Worm (Caenorhabditis elegans) whole organism, L4 larva: ENCODE measurements around the gene W06G6.11.

Source experiments
- F26F4.8 ChIP-seq: fragments of 200-800 bp; sonication (Bioruptor generic); conservative IDR thresholded peaks from 2 replicates; pipeline ENCODE4 v1.3.6; 2022; ENCODE audit warnings: missing genetic modification characterization, missing compliant biosample characterization
- F44E2.7 ChIP-seq: fragments of 200-800 bp; sonication (Bioruptor generic); IDR thresholded peaks from 2 replicates; pipeline ENCODE4 v2.1.2; 2022; ENCODE audit warnings: missing genetic modification characterization, missing compliant biosample characterization
- ZK546.5 ChIP-seq, 2 experiments: sonication (generic microtip); optimal IDR thresholded peaks; 2 replicates each; lab custom pipeline; 2017; ENCODE audit warnings: missing biosample characterization in 2 of 2, missing genetic modification characterization in 2 of 2
- arid-1 ChIP-seq: fragments of 200-800 bp; sonication (Bioruptor generic); conservative IDR thresholded peaks from 2 replicates; pipeline ENCODE4 v1.3.6; 2022; ENCODE audit warnings: missing genetic modification reagents, missing genetic modification characterization, missing compliant biosample characterization
- egl-27 ChIP-seq: sonication (generic microtip); optimal IDR thresholded peaks from 3 replicates; lab custom pipeline; 2017; ENCODE audit warnings: missing biosample characterization, missing genetic modification reagents, missing genetic modification characterization
- fkh-10 ChIP-seq: fragments of 150-350 bp; optimal IDR thresholded peaks from 2 replicates; lab custom pipeline; 2014; ENCODE audit warnings: missing biosample characterization, missing genetic modification reagents, missing genetic modification characterization
- nhr-11 ChIP-seq: fragments of 150-350 bp; optimal IDR thresholded peaks from 2 replicates; lab custom pipeline; 2014; ENCODE audit warnings: missing biosample characterization, missing genetic modification characterization
- nhr-6 ChIP-seq: fragments of 150-350 bp; optimal IDR thresholded peaks from 2 replicates; lab custom pipeline; 2014; ENCODE audit warnings: missing biosample characterization, missing genetic modification characterization
- skn-1 ChIP-seq: fragments of 150-350 bp; optimal IDR thresholded peaks from 2 replicates; lab custom pipeline; 2014; ENCODE audit warnings: missing biosample characterization, missing genetic modification characterization
- spr-3 ChIP-seq: fragments of 200-800 bp; sonication (Bioruptor generic); optimal IDR thresholded peaks from 2 replicates; lab custom pipeline; 2018; ENCODE audit warnings: mild to moderate bottlenecking, missing genetic modification characterization, missing compliant biosample characterization

DNA sequence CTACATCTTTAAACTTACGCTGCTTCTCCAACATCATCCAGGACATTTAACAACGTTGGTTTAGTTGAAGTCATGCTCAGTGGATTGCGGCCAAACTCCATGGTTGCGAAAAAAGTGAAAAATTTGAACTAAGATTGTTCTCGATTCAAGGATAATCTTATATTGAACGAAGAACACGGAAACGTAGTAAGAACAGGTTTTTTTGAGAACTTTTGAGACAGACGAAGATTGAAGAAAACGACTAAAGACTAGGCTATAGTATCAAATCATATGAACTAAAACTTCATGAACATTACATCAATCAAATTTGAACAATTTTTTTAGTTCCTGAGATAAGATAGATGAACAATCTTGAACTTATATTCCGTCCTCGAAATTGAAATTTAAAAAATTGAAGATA, 2.0 kb downstream of the W06G6.11 start, which contains the start of gene W06G6.10:
- TF ChIP-seq fkh-10 (GFP tag; lab: Kevin White, UChicago) = no peak
- no peak for TF ChIP-seq ZK546.5 (tag; optimal IDR thresholded peaks at IDR 0.05; lab: Kevin White, UChicago)
- no peak for TF ChIP-seq F26F4.8 (GFP tag; lab: Robert Waterston, UW)
- no peak for TF ChIP-seq nhr-6 (tag; lab: Kevin White, UChicago)
- TF ChIP-seq skn-1 (tag; lab: Kevin White, UChicago) = no peak
- no peak for TF ChIP-seq egl-27 (tag; lab: Kevin White, UChicago)
- no peak for TF ChIP-seq nhr-11 (tag; lab: Kevin White, UChicago)
- TF ChIP-seq F44E2.7 (GFP tag; lab: Robert Waterston, UW) = no peak
- TF ChIP-seq arid-1 = no peak
- no peak for TF ChIP-seq spr-3
